Worm (Caenorhabditis elegans) whole organism, young adult: ENCODE data around the gene ZK813.6.

Experiments used
- C17E4.6 ChIP-seq: fragments of 200-800 bp; sonication (Bioruptor generic); IDR thresholded peaks from 2 replicates; pipeline ENCODE4 v1.3.6; 2022; ENCODE audit warnings: missing genetic modification reagents, missing genetic modification characterization, missing compliant biosample characterization
- F33H1.4 ChIP-seq: fragments of 200-800 bp; sonication (Bioruptor generic); IDR thresholded peaks from 2 replicates; pipeline ENCODE4 v1.3.6; 2022; ENCODE audit warnings: missing genetic modification reagents, missing genetic modification characterization, missing compliant biosample characterization
- F55B11.4 ChIP-seq: sonication (generic microtip); optimal IDR thresholded peaks from 2 replicates; lab custom pipeline; 2016; ENCODE audit warnings: missing compliant biosample characterization, missing genetic modification characterization, borderline replicate concordance; ENCODE audit not compliant: insufficient read depth
- F57C9.4 ChIP-seq: sonication (generic microtip); optimal IDR thresholded peaks from 2 replicates; lab custom pipeline; 2017; ENCODE audit warnings: mild to moderate bottlenecking, missing genetic modification characterization, missing compliant biosample characterization
- T07F8.4 ChIP-seq: sonication (generic microtip); optimal IDR thresholded peaks from 2 replicates; lab custom pipeline; 2016; ENCODE audit warnings: mild to moderate bottlenecking, missing genetic modification characterization, moderate library complexity, missing compliant biosample characterization
- Y95B8A.8 ChIP-seq: fragments of 200-800 bp; sonication (Bioruptor generic); IDR thresholded peaks from 2 replicates; pipeline ENCODE4 v1.3.6; 2022; ENCODE audit warnings: missing genetic modification reagents, missing genetic modification characterization, missing compliant biosample characterization
- ZK185.1 ChIP-seq: sonication (generic microtip); optimal IDR thresholded peaks from 2 replicates; lab custom pipeline; 2016; ENCODE audit warnings: mild to moderate bottlenecking, missing genetic modification characterization, missing compliant biosample characterization; ENCODE audit not compliant: poor library complexity, severe bottlenecking
- athp-1 ChIP-seq: sonication (generic microtip); optimal IDR thresholded peaks from 2 replicates; lab custom pipeline; 2017; ENCODE audit warnings: mild to moderate bottlenecking, missing genetic modification characterization, missing compliant biosample characterization
- attf-5 ChIP-seq: fragments of 200-800 bp; sonication (Bioruptor generic); optimal IDR thresholded peaks from 2 replicates; lab custom pipeline; 2018; ENCODE audit warnings: mild to moderate bottlenecking, missing genetic modification characterization, missing compliant biosample characterization
- attf-6 ChIP-seq: fragments of 200-800 bp; sonication (Bioruptor generic); IDR thresholded peaks from 2 replicates; pipeline ENCODE4 v1.3.6; 2022; ENCODE audit warnings: missing genetic modification reagents, missing genetic modification characterization, missing compliant biosample characterization
- ccch-3 ChIP-seq: fragments of 200-800 bp; sonication (Bioruptor generic); optimal IDR thresholded peaks from 2 replicates; lab custom pipeline; 2018; ENCODE audit warnings: mild to moderate bottlenecking, missing genetic modification characterization, missing compliant biosample characterization
- cebp-1 ChIP-seq, 2 experiments: fragments of 200-800 bp in 1 of 2; sonication (Bioruptor generic) in 1 of 2; sonication (generic microtip) in 1 of 2; IDR thresholded peaks in 1 of 2; optimal IDR thresholded peaks in 1 of 2; 2 replicates each; pipeline versions ENCODE4 v1.3.6 to Lab custom; 2017 to 2022; ENCODE audit warnings: missing compliant biosample characterization in 2 of 2, missing genetic modification characterization in 2 of 2, mild to moderate bottlenecking in 1 of 2, missing genetic modification reagents in 1 of 2, moderate library complexity in 1 of 2
- ceh-100 ChIP-seq: fragments of 200-800 bp; sonication (Bioruptor generic); IDR thresholded peaks from 2 replicates; pipeline ENCODE4 v1.3.6; 2022; ENCODE audit warnings: missing genetic modification reagents, missing genetic modification characterization, missing compliant biosample characterization
- ceh-27 ChIP-seq: fragments of 200-800 bp; sonication (Bioruptor generic); optimal IDR thresholded peaks from 2 replicates; lab custom pipeline; 2018; ENCODE audit warnings: mild to moderate bottlenecking, missing genetic modification characterization, moderate library complexity, missing compliant biosample characterization
- ceh-91 ChIP-seq: fragments of 200-800 bp; sonication (Bioruptor generic); IDR thresholded peaks from 2 replicates; pipeline ENCODE4 v1.3.6; 2022; ENCODE audit warnings: missing genetic modification reagents, missing genetic modification characterization, missing compliant biosample characterization
- chd-7 ChIP-seq: sonication (generic microtip); optimal IDR thresholded peaks from 2 replicates; lab custom pipeline; 2016; ENCODE audit warnings: mild to moderate bottlenecking, missing genetic modification characterization, moderate library complexity, missing compliant biosample characterization
- dox-1 ChIP-seq: fragments of 200-800 bp; sonication (Bioruptor generic); IDR thresholded peaks from 2 replicates; pipeline ENCODE4 v1.3.6; 2022; ENCODE audit warnings: missing genetic modification reagents, missing genetic modification characterization, missing compliant biosample characterization
- dpl-1 ChIP-seq: fragments of 150-350 bp; optimal IDR thresholded peaks from 2 replicates; lab custom pipeline; 2014; ENCODE audit warnings: missing biosample characterization, missing genetic modification reagents, missing genetic modification characterization
- egl-44 ChIP-seq: fragments of 200-800 bp; sonication (Bioruptor generic); IDR thresholded peaks from 2 replicates; pipeline ENCODE4 v1.3.6; 2022; ENCODE audit warnings: missing genetic modification reagents, missing genetic modification characterization, missing compliant biosample characterization
- hlh-12 ChIP-seq: sonication (generic microtip); optimal IDR thresholded peaks from 2 replicates; lab custom pipeline; 2016; ENCODE audit warnings: missing genetic modification characterization, missing compliant biosample characterization
- hmg-1.2 ChIP-seq: fragments of 200-800 bp; sonication (Bioruptor generic); IDR thresholded peaks from 2 replicates; pipeline ENCODE4 v1.3.6; 2022; ENCODE audit warnings: missing genetic modification reagents, missing genetic modification characterization, missing compliant biosample characterization
- let-526 ChIP-seq: fragments of 200-800 bp; sonication (Bioruptor generic); IDR thresholded peaks from 2 replicates; pipeline ENCODE4 v1.3.6; 2022; ENCODE audit warnings: missing genetic modification reagents, missing genetic modification characterization, missing compliant biosample characterization
- let-607 ChIP-seq, 2 experiments: fragments of 200-800 bp in 1 of 2; sonication (Bioruptor generic) in 1 of 2; sonication (generic microtip) in 1 of 2; optimal IDR thresholded peaks; 2 replicates each; lab custom pipeline; 2016 to 2018; ENCODE audit warnings: mild to moderate bottlenecking in 2 of 2, missing compliant biosample characterization in 2 of 2, missing genetic modification characterization in 2 of 2, moderate library complexity in 2 of 2, missing genotype in 1 of 2
- lin-40 ChIP-seq: sonication (generic microtip); optimal IDR thresholded peaks from 2 replicates; lab custom pipeline; 2016; ENCODE audit warnings: missing genetic modification characterization, mild to moderate bottlenecking, missing compliant biosample characterization, missing genotype, missing genetic modification reagents
- lin-54 ChIP-seq: fragments of 200-800 bp; sonication (Bioruptor generic); optimal IDR thresholded peaks from 2 replicates; lab custom pipeline; 2018; ENCODE audit warnings: mild to moderate bottlenecking, missing genetic modification characterization, missing compliant biosample characterization
- lsl-1 ChIP-seq: fragments of 200-800 bp; sonication (Bioruptor generic); optimal IDR thresholded peaks from 2 replicates; lab custom pipeline; 2018; ENCODE audit warnings: mild to moderate bottlenecking, missing genetic modification characterization, moderate library complexity, missing compliant biosample characterization
- madf-3 ChIP-seq: fragments of 200-800 bp; sonication (Bioruptor generic); IDR thresholded peaks from 2 replicates; pipeline ENCODE4 v1.3.6; 2022; ENCODE audit warnings: missing genetic modification reagents, missing genetic modification characterization, missing compliant biosample characterization
- mes-4 ChIP-seq: sonication (generic microtip); optimal IDR thresholded peaks from 2 replicates; lab custom pipeline; 2016; ENCODE audit warnings: missing genotype, missing genetic modification characterization, missing compliant biosample characterization
- nfya-1 ChIP-seq: sonication (generic microtip); optimal IDR thresholded peaks from 2 replicates; lab custom pipeline; 2017; ENCODE audit warnings: antibody characterized with exemption, missing compliant biosample characterization, missing genetic modification characterization, borderline replicate concordance; ENCODE audit not compliant: insufficient read depth
- nfya-2 ChIP-seq: fragments of 200-800 bp; sonication (Bioruptor generic); IDR thresholded peaks from 2 replicates; pipeline ENCODE4 v1.3.6; 2022; ENCODE audit warnings: missing genetic modification reagents, missing genetic modification characterization, missing compliant biosample characterization
- nfyb-1 ChIP-seq: fragments of 200-800 bp; sonication (Bioruptor generic); IDR thresholded peaks from 2 replicates; pipeline ENCODE4 v1.3.6; 2022; ENCODE audit warnings: missing genetic modification reagents, missing genetic modification characterization, missing compliant biosample characterization
- nhr-120 ChIP-seq: fragments of 200-800 bp; sonication (Bioruptor generic); IDR thresholded peaks from 2 replicates; pipeline ENCODE4 v1.3.6; 2022; ENCODE audit warnings: missing genetic modification characterization, missing compliant biosample characterization
- rpc-1 ChIP-seq, 2 experiments: fragments of 150-350 bp in 1 of 2; sonication (generic microtip) in 1 of 2; optimal IDR thresholded peaks; 2 replicates each; lab custom pipeline; 2014 to 2018; ENCODE audit warnings: missing biosample characterization in 1 of 2, missing genetic modification characterization in 1 of 2, missing genetic modification reagents in 1 of 2, missing genotype in 1 of 2
- sea-2 ChIP-seq: fragments of 200-800 bp; sonication (Bioruptor generic); IDR thresholded peaks from 2 replicates; pipeline ENCODE4 v1.3.6; 2022; ENCODE audit warnings: missing genetic modification characterization, missing compliant biosample characterization
- snpc-4 ChIP-seq, 5 experiments: fragments of 150-350 bp in 1 of 5; sonication (generic microtip) in 4 of 5; optimal IDR thresholded peaks; 2 replicates each; lab custom pipeline; 2014 to 2018; ENCODE audit warnings: missing genetic modification characterization in 5 of 5, missing biosample characterization in 3 of 5, antibody characterized with exemption in 2 of 5, mild to moderate bottlenecking in 2 of 5, missing compliant biosample characterization in 2 of 5, missing genotype in 2 of 5, moderate library complexity in 2 of 5, missing genetic modification reagents in 1 of 5
- tbp1 ChIP-seq: fragments of 200-800 bp; sonication (Bioruptor generic); optimal IDR thresholded peaks from 2 replicates; lab custom pipeline; 2018; ENCODE audit warnings: mild to moderate bottlenecking, missing genetic modification characterization, missing compliant biosample characterization
- tbx-9 ChIP-seq: sonication (generic microtip); optimal IDR thresholded peaks from 2 replicates; lab custom pipeline; 2016; ENCODE audit warnings: borderline replicate concordance, missing genetic modification characterization, inconsistent platforms, missing compliant biosample characterization
- unc-130 ChIP-seq: sonication (generic microtip); optimal IDR thresholded peaks from 2 replicates; lab custom pipeline; 2016; ENCODE audit warnings: missing genetic modification reagents, missing genetic modification characterization, missing compliant biosample characterization
- unc-62 ChIP-seq: fragments of 150-350 bp; optimal IDR thresholded peaks from 2 replicates; lab custom pipeline; 2014; ENCODE audit warnings: missing biosample characterization, missing genetic modification reagents, missing genetic modification characterization
- ztf-18 ChIP-seq: sonication (generic microtip); optimal IDR thresholded peaks from 2 replicates; lab custom pipeline; 2016; ENCODE audit warnings: missing genotype, mild to moderate bottlenecking, missing genetic modification characterization, missing compliant biosample characterization

Gene ZK813.6

ce11 chrX:3440308-3440707 is 15.7 kb downstream of the ZK813.6 start:
- TF ChIP-seq sea-2 (GFP tag; lab: Robert Waterston, UW) = no peak
- no peak for TF ChIP-seq mes-4 (tag; lab: Kevin White, UChicago)
- TF ChIP-seq let-607 (tag; optimal IDR thresholded peaks at IDR 0.05; lab: Kevin White, UChicago) = no peak
- TF ChIP-seq nhr-120 (GFP tag; lab: Robert Waterston, UW) = no peak
- TF ChIP-seq ceh-91 = no peak
- no peak for TF ChIP-seq unc-62 (GFP tag; lab: Kevin White, UChicago)
- TF ChIP-seq F57C9.4 = no peak
- TF ChIP-seq F55B11.4 (tag; lab: Kevin White, UChicago) = no peak
- TF ChIP-seq ccch-3 = no peak
- no peak for TF ChIP-seq lin-54 (GFP tag; lab: Kevin White, UChicago)

- no peak for TF ChIP-seq attf-6 (GFP tag; lab: Robert Waterston, UW)
- TF ChIP-seq athp-1 (tag; lab: Kevin White, UChicago) = no peak
- no peak for TF ChIP-seq tbp1 (GFP tag; lab: Kevin White, UChicago)
- no peak for TF ChIP-seq snpc-4 (GFP tag; optimal IDR thresholded peaks at IDR 0.05; lab: Kevin White, UChicago)
- no peak for TF ChIP-seq snpc-4 (tag; optimal IDR thresholded peaks at IDR 0.05; lab: Kevin White, UChicago)
- no peak for TF ChIP-seq F55B11.4 (tag; lab: Kevin White, UChicago)
- TF ChIP-seq attf-5 (GFP tag; lab: Kevin White, UChicago) = no peak
- no peak for TF ChIP-seq nfyb-1
- no peak for TF ChIP-seq dox-1 (GFP tag; lab: Robert Waterston, UW)
- no peak for TF ChIP-seq chd-7 (tag; lab: Kevin White, UChicago)
- no peak for TF ChIP-seq C17E4.6 (GFP tag; lab: Robert Waterston, UW)
- TF ChIP-seq T07F8.4 (tag; lab: Kevin White, UChicago) = no peak
- no peak for TF ChIP-seq nfya-2
- no peak for TF ChIP-seq ceh-100
These were observed 16.9 kb downstream of the ZK813.6 start, which contains the start of gene ZK813.3 for ce11 chrX:3441539-3441938. TSS of gene ZK813.3 (plus strand) at chrX:3441839.

ce11 chrX:3443526-3443925 is 18.9 kb downstream of the ZK813.6 start, which contains the start of gene ZK813.2:
TSS of gene ZK813.2 (plus strand) at chrX:3443826.
- no peak for TF ChIP-seq sea-2 (GFP tag; lab: Robert Waterston, UW)
- no peak for TF ChIP-seq nfya-1 (tag; lab: Kevin White, UChicago)
- no peak for TF ChIP-seq ceh-27 (GFP tag; lab: Kevin White, UChicago)
- no peak for TF ChIP-seq ztf-18
- no peak for TF ChIP-seq hmg-1.2 (GFP tag; lab: Robert Waterston, UW)
- TF ChIP-seq lin-40 (tag; lab: Kevin White, UChicago) = no peak
- no peak for TF ChIP-seq rpc-1 (optimal IDR thresholded peaks at IDR 0.05; lab: Kevin White, UChicago)
- TF ChIP-seq rpc-1 (tag; optimal IDR thresholded peaks at IDR 0.05; lab: Kevin White, UChicago) = no peak
- TF ChIP-seq tbx-9 (tag; lab: Kevin White, UChicago) = no peak
- TF ChIP-seq Y95B8A.8 (GFP tag; lab: Robert Waterston, UW) = no peak
- no peak for TF ChIP-seq unc-62 (GFP tag; lab: Kevin White, UChicago)
- no peak for TF ChIP-seq unc-130 (GFP tag; lab: Kevin White, UChicago)
- no peak for TF ChIP-seq madf-3 (GFP tag; lab: Robert Waterston, UW)
- no peak for TF ChIP-seq hlh-12 (tag; lab: Kevin White, UChicago)
- TF ChIP-seq let-526 = no peak
- no peak for TF ChIP-seq dpl-1 (GFP tag; lab: Kevin White, UChicago)
- TF ChIP-seq cebp-1 (GFP tag; IDR thresholded peaks at IDR 0.05; lab: Robert Waterston, UW) = no peak
- TF ChIP-seq cebp-1 (tag; optimal IDR thresholded peaks at IDR 0.05; lab: Kevin White, UChicago) = no peak
- TF ChIP-seq lsl-1 (GFP tag; lab: Kevin White, UChicago) = no peak
- no peak for TF ChIP-seq egl-44
- TF ChIP-seq F33H1.4 (GFP tag; lab: Robert Waterston, UW) = no peak
- TF ChIP-seq ZK185.1 (tag; lab: Kevin White, UChicago) = no peak
- TF ChIP-seq, all 124 proteins: peak for 0
